Worm (Caenorhabditis elegans): ENCODE data around the gene srw-97.

ce11 chrII:1706385-1706784 is 37.6 kb upstream of the srw-97 start, which contains the start of gene sdz-18:
- no peak for TF ChIP-seq ztf-11 (tag; optimal IDR thresholded peaks at IDR 0.05)
- TF ChIP-seq nfya-1 (tag; optimal IDR thresholded peaks at IDR 0.05; ENCODE audit: insufficient read depth), result no peak
- no peak for TF ChIP-seq zag-1 (tag; optimal IDR thresholded peaks at IDR 0.05)
- TF ChIP-seq nhr-28 (tag; optimal IDR thresholded peaks at IDR 0.05), result no peak
- TF ChIP-seq lin-39 (tag; optimal IDR thresholded peaks at IDR 0.05), result no peak
- no peak for TF ChIP-seq R02D3.7 (tag; optimal IDR thresholded peaks at IDR 0.05)
- no peak for TF ChIP-seq nhr-237 (tag; optimal IDR thresholded peaks at IDR 0.05)
- TF ChIP-seq nhr-11 (tag; optimal IDR thresholded peaks at IDR 0.05), result no peak
- TF ChIP-seq mdl-1 (tag; optimal IDR thresholded peaks at IDR 0.05), result no peak
- TF ChIP-seq unc-62 (GFP tag; optimal IDR thresholded peaks at IDR 0.05), result no peak
- TF ChIP-seq nhr-12 (tag; optimal IDR thresholded peaks at IDR 0.05), result no peak

Measured in whole organism, L3 larva.